Worm (Caenorhabditis elegans) whole organism, young adult: ENCODE data around the gene F01G10.9.

ENCODE experiments used
- B0019.2 ChIP-seq: fragments of 200-800 bp; sonication (Bioruptor generic); conservative IDR thresholded peaks from 2 replicates; pipeline ENCODE4 v1.3.6; 2022; ENCODE audit warnings: missing genetic modification reagents, missing genetic modification characterization, missing compliant biosample characterization
- B0035.1 ChIP-seq: sonication (generic microtip); optimal IDR thresholded peaks from 2 replicates; lab custom pipeline; 2016; ENCODE audit warnings: missing genetic modification characterization, mild to moderate bottlenecking, missing compliant biosample characterization, missing genotype, missing genetic modification reagents
- B0261.1 ChIP-seq: sonication (generic microtip); optimal IDR thresholded peaks from 2 replicates; lab custom pipeline; 2016; ENCODE audit warnings: mild to moderate bottlenecking, missing genetic modification characterization, moderate library complexity, missing compliant biosample characterization
- C17E4.6 ChIP-seq: fragments of 200-800 bp; sonication (Bioruptor generic); IDR thresholded peaks from 2 replicates; pipeline ENCODE4 v1.3.6; 2022; ENCODE audit warnings: missing genetic modification reagents, missing genetic modification characterization, missing compliant biosample characterization
- F10E7.11 ChIP-seq: sonication (generic microtip); optimal IDR thresholded peaks from 2 replicates; lab custom pipeline; 2017; ENCODE audit warnings: mild to moderate bottlenecking, missing genetic modification characterization, moderate library complexity, missing compliant biosample characterization
- F52B5.7 ChIP-seq: sonication (generic microtip); optimal IDR thresholded peaks from 2 replicates; lab custom pipeline; 2016; ENCODE audit warnings: mild to moderate bottlenecking, missing genetic modification characterization, missing compliant biosample characterization
- F57A8.1 ChIP-seq: fragments of 200-800 bp; sonication (Bioruptor generic); optimal IDR thresholded peaks from 2 replicates; lab custom pipeline; 2018; ENCODE audit warnings: mild to moderate bottlenecking, missing genetic modification characterization, moderate library complexity, missing compliant biosample characterization
- F57C9.4 ChIP-seq: sonication (generic microtip); optimal IDR thresholded peaks from 2 replicates; lab custom pipeline; 2017; ENCODE audit warnings: mild to moderate bottlenecking, missing genetic modification characterization, missing compliant biosample characterization
- K11D2.4 ChIP-seq: fragments of 200-800 bp; sonication (Bioruptor generic); IDR thresholded peaks from 2 replicates; pipeline ENCODE4 v1.3.6; 2022; ENCODE audit warnings: missing genetic modification reagents, missing genetic modification characterization, missing compliant biosample characterization
- K12H6.12 ChIP-seq: fragments of 200-800 bp; sonication (Bioruptor generic); optimal IDR thresholded peaks from 2 replicates; lab custom pipeline; 2018; ENCODE audit warnings: mild to moderate bottlenecking, missing genetic modification characterization, missing compliant biosample characterization
- Y56A3A.18 ChIP-seq: fragments of 200-800 bp; sonication (Bioruptor generic); IDR thresholded peaks from 2 replicates; pipeline ENCODE4 v1.3.6; 2022; ENCODE audit warnings: missing genetic modification reagents, missing genetic modification characterization, missing compliant biosample characterization
- ZK185.1 ChIP-seq: sonication (generic microtip); optimal IDR thresholded peaks from 2 replicates; lab custom pipeline; 2016; ENCODE audit warnings: mild to moderate bottlenecking, missing genetic modification characterization, missing compliant biosample characterization; ENCODE audit not compliant: poor library complexity, severe bottlenecking
- aptf-3 ChIP-seq: fragments of 200-800 bp; sonication (Bioruptor generic); IDR thresholded peaks from 2 replicates; pipeline ENCODE4 v1.3.6; 2022; ENCODE audit warnings: missing genetic modification characterization, missing compliant biosample characterization
- attf-3 ChIP-seq: fragments of 200-800 bp; sonication (Bioruptor generic); conservative IDR thresholded peaks from 2 replicates; pipeline ENCODE4 v1.3.6; 2022; ENCODE audit warnings: missing genetic modification reagents, missing genetic modification characterization, missing compliant biosample characterization
- attf-5 ChIP-seq: fragments of 200-800 bp; sonication (Bioruptor generic); optimal IDR thresholded peaks from 2 replicates; lab custom pipeline; 2018; ENCODE audit warnings: mild to moderate bottlenecking, missing genetic modification characterization, missing compliant biosample characterization
- attf-6 ChIP-seq: fragments of 200-800 bp; sonication (Bioruptor generic); IDR thresholded peaks from 2 replicates; pipeline ENCODE4 v1.3.6; 2022; ENCODE audit warnings: missing genetic modification reagents, missing genetic modification characterization, missing compliant biosample characterization
- cebp-2 ChIP-seq: fragments of 200-800 bp; sonication (Bioruptor generic); IDR thresholded peaks from 2 replicates; pipeline ENCODE4 v1.3.6; 2022; ENCODE audit warnings: missing genetic modification characterization, missing compliant biosample characterization
- ceh-40 ChIP-seq: fragments of 200-800 bp; sonication (Bioruptor generic); IDR thresholded peaks from 2 replicates; pipeline ENCODE4 v1.3.6; 2022; ENCODE audit warnings: missing genetic modification characterization, missing compliant biosample characterization
- die-1 ChIP-seq: sonication (generic microtip); optimal IDR thresholded peaks from 2 replicates; lab custom pipeline; 2016; ENCODE audit warnings: missing genotype, mild to moderate bottlenecking, missing genetic modification characterization, missing compliant biosample characterization
- dox-1 ChIP-seq: fragments of 200-800 bp; sonication (Bioruptor generic); IDR thresholded peaks from 2 replicates; pipeline ENCODE4 v1.3.6; 2022; ENCODE audit warnings: missing genetic modification reagents, missing genetic modification characterization, missing compliant biosample characterization
- dpff-1 ChIP-seq: sonication (generic microtip); optimal IDR thresholded peaks from 2 replicates; lab custom pipeline; 2017; ENCODE audit warnings: mild to moderate bottlenecking, missing genetic modification characterization, missing compliant biosample characterization
- efl-1 ChIP-seq: fragments of 150-350 bp; optimal IDR thresholded peaks from 2 replicates; lab custom pipeline; 2014; ENCODE audit warnings: missing biosample characterization, missing genetic modification reagents, missing genetic modification characterization
- ekl-4 ChIP-seq: fragments of 200-800 bp; sonication (Bioruptor generic); IDR thresholded peaks from 2 replicates; pipeline ENCODE4 v1.3.6; 2022; ENCODE audit warnings: missing genetic modification reagents, missing genetic modification characterization, missing compliant biosample characterization
- hlh-12 ChIP-seq: sonication (generic microtip); optimal IDR thresholded peaks from 2 replicates; lab custom pipeline; 2016; ENCODE audit warnings: missing genetic modification characterization, missing compliant biosample characterization
- hlh-26 ChIP-seq: fragments of 200-800 bp; sonication (Bioruptor generic); conservative IDR thresholded peaks from 2 replicates; pipeline ENCODE4 v1.3.6; 2022; ENCODE audit warnings: missing genetic modification reagents, missing genetic modification characterization, missing compliant biosample characterization
- lag-1 ChIP-seq: fragments of 200-800 bp; sonication (Bioruptor generic); IDR thresholded peaks from 2 replicates; pipeline ENCODE4 v1.3.6; 2022; ENCODE audit warnings: missing genetic modification reagents, missing genetic modification characterization, missing compliant biosample characterization
- let-526 ChIP-seq: fragments of 200-800 bp; sonication (Bioruptor generic); IDR thresholded peaks from 2 replicates; pipeline ENCODE4 v1.3.6; 2022; ENCODE audit warnings: missing genetic modification reagents, missing genetic modification characterization, missing compliant biosample characterization
- lin-35 ChIP-seq, 3 experiments: fragments of 150-350 bp in 2 of 3; sonication (generic microtip) in 1 of 3; optimal IDR thresholded peaks; 2 replicates each; lab custom pipeline; 2014 to 2018; ENCODE audit warnings: missing biosample characterization in 3 of 3, missing genetic modification characterization in 3 of 3, missing genetic modification reagents in 3 of 3
- lir-1 ChIP-seq: fragments of 200-800 bp; sonication (Bioruptor generic); conservative IDR thresholded peaks from 2 replicates; pipeline ENCODE4 v1.3.6; 2022; ENCODE audit warnings: missing genetic modification reagents, missing genetic modification characterization, missing compliant biosample characterization
- lsy-27 ChIP-seq: sonication (generic microtip); optimal IDR thresholded peaks from 2 replicates; lab custom pipeline; 2017; ENCODE audit warnings: missing genetic modification characterization, mild to moderate bottlenecking, missing compliant biosample characterization, antibody characterized with exemption, missing genotype, borderline replicate concordance; ENCODE audit not compliant: insufficient read depth
- madf-3 ChIP-seq: fragments of 200-800 bp; sonication (Bioruptor generic); IDR thresholded peaks from 2 replicates; pipeline ENCODE4 v1.3.6; 2022; ENCODE audit warnings: missing genetic modification reagents, missing genetic modification characterization, missing compliant biosample characterization
- madf-6 ChIP-seq: fragments of 200-800 bp; sonication (Bioruptor generic); IDR thresholded peaks from 2 replicates; pipeline ENCODE4 v1.3.6; 2022; ENCODE audit warnings: missing genetic modification reagents, missing genetic modification characterization, missing compliant biosample characterization
- mcd-1 ChIP-seq: fragments of 200-800 bp; sonication (Bioruptor generic); IDR thresholded peaks from 2 replicates; pipeline ENCODE4 v1.3.6; 2022; ENCODE audit warnings: missing genetic modification reagents, missing genetic modification characterization, missing compliant biosample characterization
- mes-4 ChIP-seq: sonication (generic microtip); optimal IDR thresholded peaks from 2 replicates; lab custom pipeline; 2016; ENCODE audit warnings: missing genotype, missing genetic modification characterization, missing compliant biosample characterization
- nfyb-1 ChIP-seq: fragments of 200-800 bp; sonication (Bioruptor generic); IDR thresholded peaks from 2 replicates; pipeline ENCODE4 v1.3.6; 2022; ENCODE audit warnings: missing genetic modification reagents, missing genetic modification characterization, missing compliant biosample characterization
- nhr-120 ChIP-seq: fragments of 200-800 bp; sonication (Bioruptor generic); IDR thresholded peaks from 2 replicates; pipeline ENCODE4 v1.3.6; 2022; ENCODE audit warnings: missing genetic modification characterization, missing compliant biosample characterization
- nhr-179 ChIP-seq: sonication (generic microtip); optimal IDR thresholded peaks from 2 replicates; lab custom pipeline; 2016; ENCODE audit warnings: mild to moderate bottlenecking, missing genetic modification characterization, missing compliant biosample characterization
- rcor-1 ChIP-seq: fragments of 200-800 bp; sonication (Bioruptor generic); IDR thresholded peaks from 2 replicates; pipeline ENCODE4 v1.3.6; 2022; ENCODE audit warnings: missing genetic modification reagents, missing genetic modification characterization, missing compliant biosample characterization
- rpc-1 ChIP-seq, 2 experiments: fragments of 150-350 bp in 1 of 2; sonication (generic microtip) in 1 of 2; optimal IDR thresholded peaks; 2 replicates each; lab custom pipeline; 2014 to 2018; ENCODE audit warnings: missing biosample characterization in 1 of 2, missing genetic modification characterization in 1 of 2, missing genetic modification reagents in 1 of 2, missing genotype in 1 of 2
- sdz-38 ChIP-seq: sonication (generic microtip); optimal IDR thresholded peaks from 2 replicates; lab custom pipeline; 2016; ENCODE audit warnings: missing genotype, missing genetic modification characterization, missing compliant biosample characterization
- snpc-1.1 ChIP-seq: sonication (generic microtip); optimal IDR thresholded peaks from 2 replicates; lab custom pipeline; 2017; ENCODE audit warnings: missing genetic modification characterization, mild to moderate bottlenecking, missing compliant biosample characterization, antibody characterized with exemption, moderate library complexity, missing genotype, missing genetic modification reagents; ENCODE audit not compliant: insufficient read depth
- snpc-3.4 ChIP-seq: sonication (generic microtip); optimal IDR thresholded peaks from 2 replicates; lab custom pipeline; 2017; ENCODE audit warnings: missing genetic modification characterization, mild to moderate bottlenecking, missing compliant biosample characterization, antibody characterized with exemption, moderate library complexity, missing genotype, missing genetic modification reagents
- tbx-9 ChIP-seq: sonication (generic microtip); optimal IDR thresholded peaks from 2 replicates; lab custom pipeline; 2016; ENCODE audit warnings: borderline replicate concordance, missing genetic modification characterization, inconsistent platforms, missing compliant biosample characterization
- tlf-1 ChIP-seq: fragments of 200-800 bp; sonication (Bioruptor generic); optimal IDR thresholded peaks from 2 replicates; lab custom pipeline; 2018; ENCODE audit warnings: mild to moderate bottlenecking, missing genetic modification characterization, missing compliant biosample characterization
- zfh-2 ChIP-seq: fragments of 200-800 bp; sonication (Bioruptor generic); conservative IDR thresholded peaks from 2 replicates; pipeline ENCODE4 v1.3.6; 2022; ENCODE audit warnings: missing genetic modification reagents, missing genetic modification characterization, missing compliant biosample characterization
- zim-3 ChIP-seq: sonication (generic microtip); optimal IDR thresholded peaks from 2 replicates; lab custom pipeline; 2017; ENCODE audit warnings: mild to moderate bottlenecking, missing genetic modification characterization, moderate library complexity, missing compliant biosample characterization
- ztf-25 ChIP-seq: fragments of 200-800 bp; sonication (Bioruptor generic); IDR thresholded peaks from 2 replicates; pipeline ENCODE4 v1.3.6; 2022; ENCODE audit warnings: missing genetic modification reagents, missing genetic modification characterization, missing compliant biosample characterization

The F01G10.9 gene

DNA sequence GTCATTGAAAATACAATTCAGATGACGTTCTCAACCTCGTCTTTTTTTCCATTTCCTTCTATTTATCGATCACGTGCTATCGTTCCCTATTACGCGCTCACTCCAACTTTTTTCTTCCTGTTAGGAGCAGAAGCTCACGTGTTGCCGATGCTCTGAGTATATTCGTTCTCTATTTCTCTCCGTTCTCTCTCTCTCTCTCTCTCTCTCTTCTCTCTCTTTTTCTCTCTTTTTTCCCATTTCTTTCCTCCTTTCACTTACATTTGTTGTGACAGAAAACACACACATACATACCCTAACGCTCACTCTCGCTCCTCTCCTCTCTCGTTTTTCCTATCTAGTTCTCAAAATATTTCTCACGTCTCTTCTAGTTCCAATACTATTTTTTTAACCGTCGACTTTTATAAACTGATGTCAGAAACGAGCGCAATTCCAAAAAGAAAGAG is 7.1 kb downstream of the F01G10.9 start (continued):
- TF ChIP-seq B0261.1 (tag; lab: Kevin White, UChicago) (no peak), mes-4 (tag; lab: Kevin White, UChicago) (no peak), K11D2.4 (GFP tag; lab: Robert Waterston, UW) (peak; percentile 88), zim-3 (no peak), tbx-9 (tag; lab: Kevin White, UChicago) (no peak), snpc-3.4 (tag; lab: Kevin White, UChicago) (no peak), aptf-3 (GFP tag; lab: Robert Waterston, UW) (no peak), Y56A3A.18 (GFP tag; lab: Robert Waterston, UW) (no peak), madf-6 (GFP tag; lab: Robert Waterston, UW) (peak; percentile 12; the same call in 1 of the 2 replicates), rcor-1 (GFP tag; lab: Robert Waterston, UW) (0 out of 2 replicates have a peak, but pooled peaks have one; percentile 43), ceh-40 (no peak), ZK185.1 (tag; lab: Kevin White, UChicago) (peak; percentile 32), attf-5 (GFP tag; lab: Kevin White, UChicago) (peak; percentile 93), B0035.1 (tag; lab: Kevin White, UChicago) (peak; percentile 26), sdz-38 (tag; lab: Kevin White, UChicago) (no peak), lir-1 (GFP tag; lab: Robert Waterston, UW) (peak; percentile 59; the same call in 1 of the 2 replicates), let-526 (GFP tag; lab: Robert Waterston, UW) (peak; percentile 33; the same call in 1 of the 2 replicates), efl-1 (GFP tag; lab: Kevin White, UChicago) (no peak), tlf-1 (GFP tag; lab: Kevin White, UChicago) (peak; percentile 75), madf-3 (GFP tag; lab: Robert Waterston, UW) (no peak), lsy-27 (tag; lab: Kevin White, UChicago) (no peak), F10E7.11 (tag; lab: Kevin White, UChicago) (no peak), lin-35 (GFP tag; optimal IDR thresholded peaks at IDR 0.05; lab: Kevin White, UChicago) (peak in 2 of 3 experiments; percentile 32 to 80), C17E4.6 (GFP tag; lab: Robert Waterston, UW) (no peak), snpc-1.1 (tag; lab: Kevin White, UChicago) (no peak), hlh-26 (GFP tag; lab: Robert Waterston, UW) (no peak), nfyb-1 (GFP tag; lab: Robert Waterston, UW) (peak; percentile 79), attf-3 (GFP tag; lab: Robert Waterston, UW) (0 out of 2 replicates have a peak, but pooled peaks have one; percentile 33), ekl-4 (0 out of 2 replicates have a peak, but pooled peaks have one; percentile 28), F52B5.7 (tag; lab: Kevin White, UChicago) (no peak), mcd-1 (peak; percentile 71), nhr-179 (tag; lab: Kevin White, UChicago) (no peak), B0019.2 (GFP tag; lab: Robert Waterston, UW) (no peak), F57A8.1 (GFP tag; lab: Kevin White, UChicago) (no peak), die-1 (peak; percentile 39), cebp-2 (no peak), dpff-1 (no peak)

- TF ChIP-seq attf-6 (GFP tag; lab: Robert Waterston, UW) (no peak), rpc-1 (optimal IDR thresholded peaks at IDR 0.05; lab: Kevin White, UChicago) (no peak), rpc-1 (tag; optimal IDR thresholded peaks at IDR 0.05; lab: Kevin White, UChicago) (no peak), zfh-2 (GFP tag; lab: Robert Waterston, UW) (no peak), hlh-12 (tag; lab: Kevin White, UChicago) (no peak), K12H6.12 (tag; lab: Kevin White, UChicago) (no peak), mcd-1 (no peak), nhr-120 (GFP tag; lab: Robert Waterston, UW) (no peak), attf-3 (GFP tag; lab: Robert Waterston, UW) (no peak), F57C9.4 (tag; lab: Kevin White, UChicago) (no peak), ztf-25 (GFP tag; lab: Robert Waterston, UW) (no peak), C17E4.6 (GFP tag; lab: Robert Waterston, UW) (no peak), lag-1 (no peak), lsy-27 (tag; lab: Kevin White, UChicago) (no peak), attf-5 (GFP tag; lab: Kevin White, UChicago) (no peak), dox-1 (GFP tag; lab: Robert Waterston, UW) (no peak), hlh-26 (GFP tag; lab: Robert Waterston, UW) (no peak)
These were observed 7.7 kb downstream of the F01G10.9 start for ce11 chrIV:10251764-10252163.
